Worm (Caenorhabditis elegans): ENCODE measurements around the gene slr-2.

ce11 chrV:18109449-18109848 is 22.5 kb downstream of the slr-2 start:
- TF ChIP-seq elt-3 (tag; optimal IDR thresholded peaks at IDR 0.05) (no peak), blmp-1 (tag; optimal IDR thresholded peaks at IDR 0.05) (no peak), nhr-237 (tag; optimal IDR thresholded peaks at IDR 0.05) (no peak), unc-62 (GFP tag; optimal IDR thresholded peaks at IDR 0.05) (no peak), lin-13 (tag; optimal IDR thresholded peaks at IDR 0.05) (no peak), bed-3 (GFP tag; optimal IDR thresholded peaks at IDR 0.05) (no peak), nhr-12 (tag; optimal IDR thresholded peaks at IDR 0.05) (no peak), mab-5 (tag; optimal IDR thresholded peaks at IDR 0.05) (no peak), ztf-11 (tag; optimal IDR thresholded peaks at IDR 0.05) (no peak), ces-1 (GFP tag; optimal IDR thresholded peaks at IDR 0.05) (peak; percentile 25)

Data from whole organism, mixed stage, embryonic.